Fruit fly (Drosophila melanogaster) S2 (cell line): ENCODE data around the gene mthl2.

Experiments used
- CG8478 ChIP-seq: fragments of >200 bp; optimal IDR thresholded peaks from 2 replicates; lab custom pipeline; 2018
- CTCF ChIP-seq, 2 experiments: fragments of >200 bp; optimal IDR thresholded peaks; 2 replicates each; lab custom pipeline; 2018

dm6 chr3L:5635237-5636025 lies 30.8 kb downstream of the mthl2 start:
- TF ChIP-seq CG8478 (lab: Kevin White, UChicago) = no peak
- no peak for TF ChIP-seq CTCF (optimal IDR thresholded peaks at IDR 0.05; lab: Kevin White, UChicago)
